Fruit fly (Drosophila melanogaster) whole organism, wandering third instar larva: ENCODE results near the gene Ms.

ENCODE experiments used
- CG32264 ChIP-seq: fragments of 200-800 bp; sonication (Bioruptor generic); optimal IDR thresholded peaks from 2 replicates; lab custom pipeline; 2016; ENCODE audit warnings: missing biosample characterization, missing genetic modification characterization
- Dfd ChIP-seq: fragments of >200 bp; optimal IDR thresholded peaks from 2 replicates; lab custom pipeline; 2017; ENCODE audit warnings: missing biosample characterization, missing genetic modification characterization
- pan ChIP-seq: fragments of >200 bp; optimal IDR thresholded peaks from 2 replicates; lab custom pipeline; 2017
- woc ChIP-seq: sonication (Bioruptor generic); optimal IDR thresholded peaks from 2 replicates; lab custom pipeline; 2016; ENCODE audit warnings: missing biosample characterization, mild to moderate bottlenecking, missing genetic modification characterization

DNA sequence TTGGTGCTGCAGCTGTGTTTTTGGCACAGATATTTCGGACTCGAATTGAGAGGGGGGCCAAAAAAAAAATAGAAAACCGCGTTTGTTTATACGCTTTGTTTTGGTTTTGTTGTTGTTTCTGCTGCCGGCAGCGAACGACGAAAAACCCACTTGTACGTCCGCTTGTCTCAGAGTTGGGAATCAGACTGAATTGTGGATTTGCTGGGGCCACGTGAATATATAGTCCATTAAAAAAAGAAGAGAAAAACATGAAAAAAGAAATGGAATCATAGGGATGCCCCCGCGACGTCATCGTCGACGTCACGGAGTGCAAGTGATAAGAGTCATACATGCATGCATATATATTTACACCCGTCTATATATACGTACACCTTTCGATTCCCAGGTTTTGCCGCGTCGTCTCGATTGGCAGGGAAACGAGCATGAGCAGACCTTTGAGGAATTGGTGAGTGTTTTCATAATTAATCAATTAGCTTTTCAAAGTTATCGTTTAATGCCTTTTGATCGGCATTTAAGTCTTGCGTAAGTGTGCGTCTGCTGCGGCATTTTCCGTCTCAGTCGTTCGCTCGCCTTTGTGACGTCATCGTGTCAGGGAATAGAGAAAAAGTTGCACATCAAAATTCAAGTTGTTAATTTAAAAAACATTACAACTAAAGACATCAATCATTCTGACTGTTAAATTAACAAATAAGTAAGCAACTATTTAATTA is 21.6 kb upstream of the Ms start:
- TF ChIP-seq Dfd (GFP tag; lab: Kevin White, UChicago) (no peak), woc (GFP tag; lab: Kevin White, UChicago) (no peak), pan (lab: Kevin White, UChicago) (no peak), CG32264 (GFP tag; lab: Kevin White, UChicago) (no peak)
